Worm (Caenorhabditis elegans) whole organism, early embryonic: ENCODE results near the gene srx-119.

Experiments used
- ama-1 ChIP-seq: fragments of 150-350 bp; optimal IDR thresholded peaks from 2 replicates; lab custom pipeline; 2014
- scrt-1 ChIP-seq: fragments of 200-800 bp; sonication (Bioruptor generic); IDR thresholded peaks from 2 replicates; pipeline ENCODE4 v1.3.6; 2022; ENCODE audit warnings: missing genetic modification characterization, missing compliant biosample characterization

DNA sequence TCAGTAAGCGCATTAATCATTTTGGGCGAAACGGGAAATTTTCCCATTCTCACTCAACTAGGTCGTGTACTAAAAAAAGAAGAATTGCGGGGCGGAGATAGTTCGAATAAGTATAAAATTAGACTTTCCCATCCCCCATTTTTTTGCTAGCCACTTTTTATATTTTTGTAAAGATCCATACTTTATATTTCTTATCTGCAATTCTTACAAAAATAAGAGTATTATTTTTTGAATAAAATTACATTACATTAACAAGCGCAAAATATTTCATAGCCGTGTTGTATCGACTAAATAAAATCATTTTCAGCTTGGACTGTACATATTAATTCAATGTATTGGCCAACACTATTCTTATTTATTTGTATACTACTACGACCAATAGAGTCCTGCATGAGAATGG lies 27.5 kb downstream of the srx-119 start, which contains the start of gene F49C5.11:
- no peak for TF ChIP-seq scrt-1
- TF ChIP-seq ama-1 (lab: Kevin White, UChicago) = no peak
